Fruit fly (Drosophila melanogaster) whole organism, embryonic: Measurements from ENCODE around the gene CG10333.

Experiments
- Blimp-1 ChIP-seq: fragments of 200-800 bp; sonication (Bioruptor generic); optimal IDR thresholded peaks from 3 replicates; lab custom pipeline; 2018; ENCODE audit warnings: missing biosample characterization, missing genetic modification characterization, mild to moderate bottlenecking, moderate library complexity, missing genetic modification reagents
- BtbVII ChIP-seq: fragments of 200-800 bp; sonication (Bioruptor generic); optimal IDR thresholded peaks from 3 replicates; lab custom pipeline; 2017; ENCODE audit warnings: missing biosample characterization, mild to moderate bottlenecking, missing genetic modification characterization
- CG1024 ChIP-seq: fragments of 200-800 bp; sonication (Bioruptor generic); IDR thresholded peaks from 2 replicates; pipeline ENCODE4 v1.3.6; 2022; ENCODE audit warnings: missing biosample characterization, missing genetic modification characterization
- CG13123 ChIP-seq: fragments of 200-800 bp; sonication (Bioruptor generic); optimal IDR thresholded peaks from 2 replicates; lab custom pipeline; 2016; ENCODE audit warnings: missing biosample characterization, missing genetic modification characterization
- CG13894 ChIP-seq: fragments of 200-800 bp; sonication (Bioruptor generic); optimal IDR thresholded peaks from 3 replicates; lab custom pipeline; 2018; ENCODE audit warnings: missing biosample characterization, mild to moderate bottlenecking, missing genetic modification characterization, moderate library complexity
- CG14441 ChIP-seq: fragments of 200-800 bp; sonication (Bioruptor generic); IDR thresholded peaks from 2 replicates; pipeline ENCODE4 v1.3.6; 2022; ENCODE audit warnings: missing biosample characterization, missing genetic modification characterization
- CG17912 ChIP-seq: fragments of 200-800 bp; sonication (Bioruptor generic); optimal IDR thresholded peaks from 2 replicates; lab custom pipeline; 2018; ENCODE audit warnings: missing biosample characterization, mild to moderate bottlenecking, missing genetic modification characterization
- CG18011 ChIP-seq: fragments of 200-800 bp; sonication (Bioruptor generic); optimal IDR thresholded peaks from 2 replicates; lab custom pipeline; 2017; ENCODE audit warnings: missing biosample characterization, missing genetic modification characterization, mild to moderate bottlenecking, moderate library complexity, missing genotype
- CG2120 ChIP-seq: fragments of 200-800 bp; sonication (Bioruptor generic); optimal IDR thresholded peaks from 3 replicates; lab custom pipeline; 2016; ENCODE audit warnings: missing biosample characterization, missing genetic modification characterization
- CG2202 ChIP-seq: fragments of 200-800 bp; sonication (Bioruptor generic); optimal IDR thresholded peaks from 2 replicates; lab custom pipeline; 2018; ENCODE audit warnings: missing biosample characterization, mild to moderate bottlenecking, missing genetic modification characterization
- CG4404 ChIP-seq: fragments of 200-800 bp; sonication (Bioruptor generic); IDR thresholded peaks from 2 replicates; pipeline ENCODE4 v1.3.6; 2022; ENCODE audit warnings: missing biosample characterization, missing genetic modification characterization
- CG6854 ChIP-seq: fragments of 200-800 bp; sonication (Bioruptor generic); optimal IDR thresholded peaks from 3 replicates; lab custom pipeline; 2017; ENCODE audit warnings: missing biosample characterization, mild to moderate bottlenecking, missing genetic modification characterization
- CG7271 ChIP-seq: fragments of 200-800 bp; sonication (Bioruptor generic); optimal IDR thresholded peaks from 2 replicates; lab custom pipeline; 2018; ENCODE audit warnings: missing biosample characterization, mild to moderate bottlenecking, missing genetic modification characterization, moderate library complexity
- D ChIP-seq, 2 experiments: fragments of 200-800 bp in 1 of 2; fragments of >200 bp in 1 of 2; sonication (Bioruptor generic) in 1 of 2; optimal IDR thresholded peaks; 2 replicates in 1 of 2; 3 replicates in 1 of 2; lab custom pipeline; 2017; ENCODE audit warnings: mild to moderate bottlenecking in 1 of 2, missing biosample characterization in 1 of 2, missing genetic modification characterization in 1 of 2, missing genetic modification reagents in 1 of 2
- D19B ChIP-seq: fragments of 200-800 bp; sonication (Bioruptor generic); optimal IDR thresholded peaks from 2 replicates; lab custom pipeline; 2017; ENCODE audit warnings: missing biosample characterization, mild to moderate bottlenecking, missing genetic modification characterization
- ERR ChIP-seq: fragments of 200-800 bp; sonication (Bioruptor generic); optimal IDR thresholded peaks from 2 replicates; lab custom pipeline; 2016; ENCODE audit warnings: missing biosample characterization, missing genetic modification characterization
- Ets65A ChIP-seq: fragments of 200-800 bp; sonication (Bioruptor generic); peaks from one replicate; lab custom pipeline; 2016; ENCODE audit warnings: missing biosample characterization, missing genetic modification characterization
- HmgZ ChIP-seq: fragments of 200-800 bp; sonication (Bioruptor generic); optimal IDR thresholded peaks from 2 replicates; lab custom pipeline; 2018; ENCODE audit warnings: missing biosample characterization, mild to moderate bottlenecking, missing genetic modification characterization
- Hr51 ChIP-seq, 2 experiments: fragments of 200-800 bp; sonication (Bioruptor generic); optimal IDR thresholded peaks; 2 replicates in 1 of 2; 3 replicates in 1 of 2; lab custom pipeline; 2016 to 2018; ENCODE audit warnings: missing biosample characterization in 2 of 2, missing genetic modification characterization in 2 of 2, mild to moderate bottlenecking in 1 of 2, moderate library complexity in 1 of 2
- Hr78 ChIP-seq, 2 experiments: fragments of 200-800 bp in 1 of 2; fragments of >200 bp in 1 of 2; sonication (Bioruptor generic) in 1 of 2; optimal IDR thresholded peaks; 2 replicates each; lab custom pipeline; 2017 to 2019; ENCODE audit warnings: missing biosample characterization in 2 of 2, missing genetic modification characterization in 2 of 2, mild to moderate bottlenecking in 1 of 2, moderate library complexity in 1 of 2
- Med ChIP-seq: fragments of 200-800 bp; sonication (Bioruptor generic); peaks from one replicate; lab custom pipeline; 2016; ENCODE audit warnings: missing biosample characterization, missing genetic modification characterization, mild to moderate bottlenecking, inconsistent platforms, moderate library complexity
- Opbp ChIP-seq: fragments of 200-800 bp; sonication (Bioruptor generic); IDR thresholded peaks from 3 replicates; pipeline ENCODE4 v1.3.6; 2022; ENCODE audit warnings: missing biosample characterization, missing genetic modification characterization; ENCODE audit not compliant: partially characterized antibody
- YL-1 ChIP-seq: fragments of 200-800 bp; sonication (Bioruptor generic); optimal IDR thresholded peaks from 3 replicates; lab custom pipeline; 2017; ENCODE audit warnings: missing biosample characterization, mild to moderate bottlenecking, missing genetic modification characterization
- br ChIP-seq: fragments of >200 bp; optimal IDR thresholded peaks from 2 replicates; lab custom pipeline; 2017
- btn ChIP-seq: fragments of 200-800 bp; sonication (Bioruptor generic); optimal IDR thresholded peaks from 2 replicates; lab custom pipeline; 2016; ENCODE audit warnings: missing biosample characterization, missing genetic modification characterization
- cas ChIP-seq: fragments of 200-800 bp; sonication (Bioruptor generic); IDR thresholded peaks from 2 replicates; pipeline ENCODE4 v1.3.6; 2022; ENCODE audit warnings: missing biosample characterization, missing genetic modification characterization
- cg ChIP-seq: fragments of 200-800 bp; sonication (Bioruptor generic); optimal IDR thresholded peaks from 3 replicates; lab custom pipeline; 2019; ENCODE audit warnings: missing biosample characterization, mild to moderate bottlenecking, missing genetic modification characterization, moderate library complexity
- cwo ChIP-seq: fragments of 200-800 bp; sonication (Bioruptor generic); optimal IDR thresholded peaks from 3 replicates; lab custom pipeline; 2017; ENCODE audit warnings: missing biosample characterization, missing genetic modification characterization, mild to moderate bottlenecking, moderate library complexity, missing genetic modification reagents
- fd96Cb ChIP-seq: fragments of 200-800 bp; sonication (Bioruptor generic); optimal IDR thresholded peaks from 2 replicates; lab custom pipeline; 2018; ENCODE audit warnings: missing biosample characterization, mild to moderate bottlenecking, missing genetic modification characterization, moderate library complexity
- ftz-f1 ChIP-seq: fragments of 200-800 bp; sonication (Bioruptor generic); optimal IDR thresholded peaks from 2 replicates; lab custom pipeline; 2016; ENCODE audit warnings: missing biosample characterization, missing genetic modification characterization
- gem ChIP-seq: fragments of 200-800 bp; sonication (Bioruptor generic); optimal IDR thresholded peaks from 2 replicates; lab custom pipeline; 2019; ENCODE audit warnings: missing biosample characterization, mild to moderate bottlenecking, missing genetic modification characterization, moderate library complexity
- h ChIP-seq: fragments of >200 bp; optimal IDR thresholded peaks from 2 replicates; lab custom pipeline; 2017
- hb ChIP-seq: fragments of 200-800 bp; sonication (Bioruptor generic); IDR thresholded peaks from 3 replicates; pipeline ENCODE4 v1.3.6; 2022; ENCODE audit warnings: missing biosample characterization, missing genetic modification characterization; ENCODE audit not compliant: partially characterized antibody
- ken ChIP-seq: fragments of 200-800 bp; sonication (Bioruptor generic); IDR thresholded peaks from 3 replicates; pipeline ENCODE4 v1.3.6; 2022; ENCODE audit warnings: missing biosample characterization, missing genetic modification characterization
- kni ChIP-seq: fragments of 200-800 bp; sonication (Bioruptor generic); optimal IDR thresholded peaks from 3 replicates; lab custom pipeline; 2017; ENCODE audit warnings: mild to moderate bottlenecking, missing biosample characterization, missing genetic modification reagents, missing genetic modification characterization
- lab ChIP-seq: fragments of 200-800 bp; sonication (Bioruptor generic); optimal IDR thresholded peaks from 3 replicates; lab custom pipeline; 2017; ENCODE audit warnings: missing biosample characterization, missing genetic modification characterization, mild to moderate bottlenecking, moderate library complexity, missing genetic modification reagents
- oc ChIP-seq: fragments of 200-800 bp; sonication (Bioruptor generic); optimal IDR thresholded peaks from 2 replicates; lab custom pipeline; 2018; ENCODE audit warnings: missing biosample characterization, mild to moderate bottlenecking, missing genetic modification characterization, moderate library complexity
- prd ChIP-seq, 3 experiments: fragments of >200 bp in 2 of 3; fragments of 200-800 bp in 1 of 3; sonication (Bioruptor generic) in 1 of 3; optimal IDR thresholded peaks in 2 of 3; IDR thresholded peaks in 1 of 3; 2 replicates in 2 of 3; 3 replicates in 1 of 3; pipeline versions ENCODE4 v1.3.6 to Lab custom; 2017 to 2022; ENCODE audit warnings: missing biosample characterization in 1 of 3, missing genetic modification characterization in 1 of 3
- sens ChIP-seq: fragments of 200-800 bp; sonication (Bioruptor generic); peaks from one replicate; lab custom pipeline; 2016; ENCODE audit warnings: missing biosample characterization, missing genetic modification characterization
- sima ChIP-seq: fragments of 200-800 bp; sonication (Bioruptor generic); optimal IDR thresholded peaks from 2 replicates; lab custom pipeline; 2016; ENCODE audit warnings: missing biosample characterization, missing genetic modification characterization
- slbo ChIP-seq: fragments of 200-800 bp; sonication (Bioruptor generic); IDR thresholded peaks from 2 replicates; pipeline ENCODE4 v1.3.6; 2022; ENCODE audit warnings: missing biosample characterization, missing genetic modification characterization
- sqz ChIP-seq: fragments of 200-800 bp; sonication (Bioruptor generic); optimal IDR thresholded peaks from 3 replicates; lab custom pipeline; 2018; ENCODE audit warnings: missing biosample characterization, mild to moderate bottlenecking, missing genetic modification characterization
- tgo ChIP-seq: fragments of 200-800 bp; sonication (Bioruptor generic); IDR thresholded peaks from 3 replicates; pipeline ENCODE4 v1.3.6; 2022; ENCODE audit warnings: missing biosample characterization, missing genetic modification characterization
- tio ChIP-seq: fragments of 200-800 bp; sonication (Bioruptor generic); optimal IDR thresholded peaks from 2 replicates; lab custom pipeline; 2017; ENCODE audit warnings: missing biosample characterization, missing genetic modification characterization, inconsistent platforms
- tup ChIP-seq: fragments of 200-800 bp; sonication (Bioruptor generic); optimal IDR thresholded peaks from 2 replicates; lab custom pipeline; 2016; ENCODE audit warnings: missing biosample characterization, mild to moderate bottlenecking, missing genetic modification characterization, moderate library complexity
- usp ChIP-seq: fragments of >200 bp; optimal IDR thresholded peaks from 2 replicates; lab custom pipeline; 2017; ENCODE audit warnings: missing biosample characterization, missing genetic modification characterization
- vvl ChIP-seq: fragments of 200-800 bp; sonication (Bioruptor generic); IDR thresholded peaks from 2 replicates; pipeline ENCODE4 v1.3.6; 2022; ENCODE audit warnings: missing biosample characterization, missing genetic modification characterization
- z ChIP-seq: fragments of 200-800 bp; sonication (Bioruptor generic); IDR thresholded peaks from 3 replicates; pipeline ENCODE4 v1.3.6; 2022; ENCODE audit warnings: missing biosample characterization, missing genetic modification characterization

CG10333 gene

DNA sequence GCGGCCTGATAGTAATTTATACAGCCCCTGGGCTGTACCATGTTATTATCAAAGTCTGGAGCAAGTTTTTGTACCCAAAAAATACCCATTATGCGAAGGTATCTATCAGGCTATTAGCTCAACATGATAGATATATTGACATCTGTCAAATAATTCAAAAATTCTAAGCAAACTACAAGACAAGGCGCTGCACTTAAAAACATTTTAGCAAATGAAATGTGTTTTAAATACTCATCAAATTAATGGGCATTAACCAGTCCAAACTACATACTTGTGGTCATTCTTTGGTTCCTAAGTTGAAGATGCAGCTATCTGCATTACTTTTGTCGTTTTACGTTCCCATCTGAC lies 46.7 kb downstream of the CG10333 start (continued):
- TF ChIP-seq tio (no peak), cg (GFP tag; lab: Kevin White, UChicago) (no peak), CG17912 (GFP tag; lab: Kevin White, UChicago) (no peak), CG1024 (peak; percentile 52; the same call in 1 of the 2 replicates), CG6854 (no peak), HmgZ (no peak), btn (GFP tag; lab: Kevin White, UChicago) (peak; percentile 79), cas (GFP tag; lab: Robert Waterston, UW) (no peak), ERR (GFP tag; lab: Kevin White, UChicago) (peak; percentile 22), CG4404 (GFP tag; lab: Robert Waterston, UW) (peak; percentile 72)

DNA sequence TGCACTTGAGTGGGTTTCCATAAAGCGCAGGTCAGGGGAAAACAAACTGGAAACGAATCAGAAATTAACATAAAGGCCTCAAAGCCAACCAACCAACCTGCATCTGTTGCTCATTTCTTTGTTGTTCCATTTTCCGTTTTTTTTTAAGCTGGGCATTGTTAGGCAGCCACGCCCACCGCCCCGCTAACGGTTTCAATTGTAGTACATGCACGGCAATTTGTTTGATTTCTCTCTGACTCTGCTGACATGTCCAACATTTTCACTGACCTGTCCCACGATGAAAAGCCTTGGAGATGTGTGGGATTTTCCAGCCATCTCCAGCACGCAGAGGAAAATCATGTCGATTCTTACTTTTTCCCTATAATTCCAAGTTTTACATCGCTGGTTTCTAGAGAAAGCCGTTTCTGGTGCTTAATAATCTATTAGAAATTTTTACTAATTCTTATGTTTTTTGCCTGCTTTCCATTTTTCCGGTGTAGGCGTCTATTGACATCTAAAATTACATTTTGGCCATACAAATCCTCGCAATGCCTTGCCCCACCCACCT lies 50.1 kb downstream of the CG10333 start:
- TF ChIP-seq CG14441 (GFP tag; lab: Robert Waterston, UW) = 0 out of 2 replicates have a peak, but pooled peaks have one; percentile 12
- TF ChIP-seq sima (GFP tag; lab: Kevin White, UChicago) = no peak
- TF ChIP-seq Hr78 (GFP tag; optimal IDR thresholded peaks at IDR 0.05; lab: Kevin White, UChicago) = peak in 1 of 2 experiments; percentile 18
- no peak for TF ChIP-seq CG13123 (GFP tag; lab: Kevin White, UChicago)
- TF ChIP-seq Med (GFP tag; lab: Kevin White, UChicago) = peak; percentile 56
- peak; percentile 84 for TF ChIP-seq sens (GFP tag; lab: Kevin White, UChicago)
- 0 out of 2 replicates have a peak, but pooled peaks have one; percentile 11 for TF ChIP-seq slbo (GFP tag; lab: Robert Waterston, UW)
- TF ChIP-seq lab (GFP tag; lab: Kevin White, UChicago) = peak; percentile 10
- peak; percentile 28 for TF ChIP-seq Blimp-1 (GFP tag; lab: Kevin White, UChicago)
- TF ChIP-seq CG7271 (tag; lab: Kevin White, UChicago) = no peak
- TF ChIP-seq kni (GFP tag; lab: Kevin White, UChicago) = peak; percentile 76
- no peak for TF ChIP-seq D (optimal IDR thresholded peaks at IDR 0.05; lab: Kevin White, UChicago)
- TF ChIP-seq D (GFP tag; optimal IDR thresholded peaks at IDR 0.05; lab: Kevin White, UChicago) = no peak
- TF ChIP-seq z (GFP tag; lab: Robert Waterston, UW) = no peak
- TF ChIP-seq prd (optimal IDR thresholded peaks at IDR 0.05; lab: Kevin White, UChicago) = no peak
- 0 out of 3 replicates have a peak, but pooled peaks have one; percentile 9 for TF ChIP-seq prd (GFP tag; IDR thresholded peaks at IDR 0.05; lab: Robert Waterston, UW)
- peak; percentile 40 for TF ChIP-seq sqz (GFP tag; lab: Kevin White, UChicago)
- TF ChIP-seq tgo = no peak
- peak; percentile 51 for TF ChIP-seq Ets65A
- peak; percentile 58 for TF ChIP-seq oc
- peak; percentile 71; the same call in 1 of the 2 replicates for TF ChIP-seq vvl (GFP tag; lab: Robert Waterston, UW)
- TF ChIP-seq, all 482 proteins: peak for 13

DNA sequence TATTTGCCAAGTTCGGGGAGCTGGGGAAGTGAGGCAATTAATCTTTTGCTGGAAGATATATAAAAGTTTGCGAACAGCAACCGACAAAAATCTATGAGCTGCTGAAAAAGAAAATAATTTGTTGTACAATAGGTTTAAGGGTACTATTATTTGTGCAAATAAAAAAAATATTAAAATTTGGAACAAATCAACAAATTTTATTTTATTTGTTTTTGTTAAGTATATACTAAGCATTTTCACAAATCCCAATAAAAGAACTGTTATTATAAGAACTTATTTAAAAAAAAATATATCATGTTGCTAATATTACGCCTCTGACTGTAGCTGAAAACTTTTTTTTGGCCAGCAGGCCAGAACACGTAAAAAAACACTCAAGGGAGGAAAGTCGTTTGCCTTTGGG lies 51.5 kb downstream of the CG10333 start:
- TF ChIP-seq hb (GFP tag; lab: Robert Waterston, UW) (no peak), YL-1 (GFP tag; lab: Kevin White, UChicago) (no peak), Hr51 (GFP tag; optimal IDR thresholded peaks at IDR 0.05; lab: Kevin White, UChicago) (peak in 1 of 2 experiments; percentile 52), h (lab: Kevin White, UChicago) (no peak), ftz-f1 (GFP tag; lab: Kevin White, UChicago) (no peak), D19B (GFP tag; lab: Kevin White, UChicago) (no peak), tup (GFP tag; lab: Kevin White, UChicago) (no peak), CG13894 (tag; lab: Kevin White, UChicago) (peak; percentile 1), usp (no peak), CG2202 (tag; lab: Kevin White, UChicago) (no peak), cwo (GFP tag; lab: Kevin White, UChicago) (peak; percentile 35), ken (GFP tag; lab: Robert Waterston, UW) (no peak), BtbVII (peak; percentile 8), Opbp (GFP tag; lab: Robert Waterston, UW) (no peak), CG18011 (no peak), br (lab: Kevin White, UChicago) (no peak), CG2120 (GFP tag; lab: Kevin White, UChicago) (peak; percentile 28), fd96Cb (tag; lab: Kevin White, UChicago) (peak; percentile 21), CG6854 (peak; percentile 35), gem (tag; lab: Kevin White, UChicago) (peak; percentile 35)
